Worm (Caenorhabditis elegans) whole organism, early embryonic: ENCODE data around the gene sra-35.

Source experiments
- B0310.2 ChIP-seq: sonication (generic microtip); optimal IDR thresholded peaks from 2 replicates; lab custom pipeline; 2016; ENCODE audit warnings: mild to moderate bottlenecking, missing genetic modification characterization, missing compliant biosample characterization
- F13C5.2 ChIP-seq: sonication (generic microtip); optimal IDR thresholded peaks from 2 replicates; lab custom pipeline; 2017; ENCODE audit warnings: mild to moderate bottlenecking, missing genetic modification characterization, inconsistent platforms, missing compliant biosample characterization
- aly-1 ChIP-seq: sonication (generic microtip); optimal IDR thresholded peaks from 2 replicates; lab custom pipeline; 2016; ENCODE audit warnings: missing genetic modification characterization, missing compliant biosample characterization
- ama-1 ChIP-seq: fragments of 150-350 bp; optimal IDR thresholded peaks from 2 replicates; lab custom pipeline; 2014
- ceh-13 ChIP-seq: fragments of 200-800 bp; sonication (Bioruptor generic); optimal IDR thresholded peaks from 2 replicates; lab custom pipeline; 2018; ENCODE audit warnings: mild to moderate bottlenecking, missing genetic modification characterization, missing compliant biosample characterization
- ceh-36 ChIP-seq: sonication (generic microtip); optimal IDR thresholded peaks from 2 replicates; lab custom pipeline; 2016; ENCODE audit warnings: missing genetic modification characterization, inconsistent platforms, missing compliant biosample characterization
- ets-7 ChIP-seq: sonication (generic microtip); optimal IDR thresholded peaks from 2 replicates; lab custom pipeline; 2016; ENCODE audit warnings: missing genotype, missing genetic modification characterization, missing compliant biosample characterization
- flt-1 ChIP-seq: fragments of 200-800 bp; sonication (Bioruptor generic); IDR thresholded peaks from 2 replicates; pipeline ENCODE4 v1.3.6; 2022; ENCODE audit warnings: missing genetic modification characterization, missing compliant biosample characterization
- hmbx-1 ChIP-seq: sonication (generic microtip); optimal IDR thresholded peaks from 2 replicates; lab custom pipeline; 2016; ENCODE audit warnings: mild to moderate bottlenecking, missing genetic modification characterization, missing compliant biosample characterization
- hmg-4 ChIP-seq: fragments of 200-800 bp; sonication (Bioruptor generic); optimal IDR thresholded peaks from 2 replicates; lab custom pipeline; 2018; ENCODE audit warnings: mild to moderate bottlenecking, missing genetic modification characterization, missing compliant biosample characterization
- pes-1 ChIP-seq: fragments of 200-800 bp; sonication (Bioruptor generic); IDR thresholded peaks from 2 replicates; pipeline ENCODE4 v1.3.6; 2022; ENCODE audit warnings: missing genetic modification reagents, missing genetic modification characterization, missing compliant biosample characterization
- sea-1 ChIP-seq: fragments of 200-800 bp; sonication (Bioruptor generic); conservative IDR thresholded peaks from 2 replicates; pipeline ENCODE4 v1.3.6; 2022; ENCODE audit warnings: missing genetic modification characterization, missing compliant biosample characterization
- tbx-11 ChIP-seq: fragments of 200-800 bp; sonication (Bioruptor generic); IDR thresholded peaks from 2 replicates; pipeline ENCODE4 v1.3.6; 2022; ENCODE audit warnings: missing genetic modification characterization, missing compliant biosample characterization
- tra-4 ChIP-seq: sonication (generic microtip); optimal IDR thresholded peaks from 2 replicates; lab custom pipeline; 2017; ENCODE audit warnings: missing genetic modification characterization, missing compliant biosample characterization

The sra-35 gene

DNA sequence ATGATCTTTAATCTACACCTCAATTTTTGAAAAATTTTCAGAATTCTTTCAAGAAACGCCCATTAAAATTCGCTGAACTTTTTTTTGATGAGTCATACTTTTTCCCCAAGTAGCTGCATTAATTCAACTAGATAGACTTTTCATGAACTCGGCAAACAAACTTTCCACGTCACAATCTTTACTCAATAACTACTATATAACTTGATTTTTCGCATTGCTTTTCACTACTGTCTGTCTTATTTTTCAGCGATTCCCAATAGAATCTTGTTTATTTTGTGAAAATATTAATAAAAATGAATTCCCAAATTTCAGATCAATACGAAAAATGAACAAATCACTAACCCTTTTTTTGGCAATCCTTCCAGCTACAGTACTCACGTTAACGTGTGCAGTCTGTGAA, 49.4 kb downstream of the sra-35 start, which contains the start of gene T05C1.1:
Gene T05C1.1, plus strand, starts transcription at position 301 of the 400 bp plus-strand sequence.
- TF ChIP-seq flt-1 (GFP tag; lab: Robert Waterston, UW) = no peak
- no peak for TF ChIP-seq tbx-11 (GFP tag; lab: Robert Waterston, UW)
- TF ChIP-seq B0310.2 (tag; lab: Kevin White, UChicago) = no peak
- TF ChIP-seq sea-1 (GFP tag; lab: Robert Waterston, UW) = no peak
- no peak for TF ChIP-seq hmbx-1 (tag; lab: Kevin White, UChicago)
- TF ChIP-seq aly-1 = no peak
- no peak for TF ChIP-seq ceh-36 (tag; lab: Kevin White, UChicago)
- no peak for TF ChIP-seq pes-1 (GFP tag; lab: Robert Waterston, UW)
- TF ChIP-seq tra-4 = no peak
- no peak for TF ChIP-seq ceh-13 (GFP tag; lab: Kevin White, UChicago)
- TF ChIP-seq hmg-4 (GFP tag; lab: Kevin White, UChicago) = no peak
- TF ChIP-seq ama-1 (lab: Kevin White, UChicago) = no peak
- no peak for TF ChIP-seq F13C5.2 (tag; lab: Kevin White, UChicago)
- no peak for TF ChIP-seq ets-7
